Worm (Caenorhabditis elegans): ENCODE results near the gene coa-1.

DNA sequence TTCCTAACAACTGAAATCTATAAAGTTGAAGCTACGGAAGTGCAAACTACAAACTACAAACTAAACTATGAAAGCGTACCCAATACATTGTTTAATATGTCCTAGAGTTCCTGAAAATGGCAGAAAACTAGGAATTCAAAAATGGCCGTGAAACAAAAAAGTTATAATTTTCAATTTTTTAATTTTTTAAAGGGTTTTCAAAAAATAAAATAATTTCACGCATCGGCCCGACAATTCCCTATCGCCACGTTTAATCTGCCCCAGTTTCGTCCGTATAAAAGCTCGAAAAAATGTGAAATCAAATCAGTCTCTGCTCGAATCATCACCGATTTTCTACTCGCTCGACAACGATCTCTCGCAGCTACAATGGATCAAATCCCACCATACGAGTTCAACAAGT, 46.4 kb upstream of the coa-1 start, which contains the start of gene Y38C1AA.7:
- TF ChIP-seq dao-5 (tag; optimal IDR thresholded peaks at IDR 0.05) (no peak), him-1 (tag; optimal IDR thresholded peaks at IDR 0.05) (no peak)
